Worm (Caenorhabditis elegans): ENCODE measurements around the gene M04B2.6.

ce11 chrIV:11487889-11488556 lies 22.5 kb downstream of the M04B2.6 start:
- TF ChIP-seq madf-3 (GFP tag; IDR thresholded peaks at IDR 0.05) (no peak), snpc-3.4 (tag; optimal IDR thresholded peaks at IDR 0.05) (no peak), cebp-2 (GFP tag; IDR thresholded peaks at IDR 0.05) (no peak), nhr-120 (GFP tag; IDR thresholded peaks at IDR 0.05) (no peak), let-607 (tag; optimal IDR thresholded peaks at IDR 0.05) (no peak), lir-1 (GFP tag; conservative IDR thresholded peaks at IDR 0.05) (no peak), hrde-1 (tag; optimal IDR thresholded peaks at IDR 0.05; ENCODE audit: borderline replicate concordance) (no peak), unc-62 (GFP tag; optimal IDR thresholded peaks at IDR 0.05) (no peak), snpc-4 (GFP tag; optimal IDR thresholded peaks at IDR 0.05) (no peak), snpc-4 (tag; optimal IDR thresholded peaks at IDR 0.05) (no peak), tlf-1 (GFP tag; optimal IDR thresholded peaks at IDR 0.05) (no peak), nhr-90 (tag; optimal IDR thresholded peaks at IDR 0.05) (no peak), F37B4.10 (GFP tag; IDR thresholded peaks at IDR 0.05) (no peak)

Measured in whole organism, young adult.